Worm (Caenorhabditis elegans) whole organism, L2 larva: ENCODE data around the gene saps-1.

Source experiments
- C34F6.9 ChIP-seq: fragments of 150-350 bp; optimal IDR thresholded peaks from 2 replicates; lab custom pipeline; 2014; ENCODE audit warnings: missing biosample characterization, missing genetic modification characterization
- F13H6.1 ChIP-seq: sonication (generic microtip); optimal IDR thresholded peaks from 2 replicates; lab custom pipeline; 2016; ENCODE audit warnings: missing genetic modification characterization, missing compliant biosample characterization
- R02D3.7 ChIP-seq: fragments of 150-350 bp; optimal IDR thresholded peaks from 2 replicates; lab custom pipeline; 2014; ENCODE audit warnings: missing biosample characterization, missing genetic modification characterization
- Y55F3AM.14 ChIP-seq: fragments of 200-800 bp; sonication (Bioruptor generic); optimal IDR thresholded peaks from 2 replicates; lab custom pipeline; 2018; ENCODE audit warnings: mild to moderate bottlenecking, missing genetic modification characterization, missing compliant biosample characterization
- ZK546.5 ChIP-seq: sonication (generic microtip); optimal IDR thresholded peaks from 2 replicates; lab custom pipeline; 2017; ENCODE audit warnings: missing biosample characterization, missing genetic modification characterization
- alr-1 ChIP-seq: fragments of 150-350 bp; optimal IDR thresholded peaks from 2 replicates; lab custom pipeline; 2014; ENCODE audit warnings: missing biosample characterization, missing genetic modification characterization
- aly-2 ChIP-seq: fragments of 150-350 bp; optimal IDR thresholded peaks from 2 replicates; lab custom pipeline; 2014; ENCODE audit warnings: missing biosample characterization, missing genetic modification characterization
- ama-1 ChIP-seq: fragments of 150-350 bp; optimal IDR thresholded peaks from 2 replicates; lab custom pipeline; 2018; ENCODE audit warnings: inconsistent platforms
- blmp-1 ChIP-seq: sonication (generic microtip); optimal IDR thresholded peaks from 2 replicates; lab custom pipeline; 2017; ENCODE audit warnings: missing genetic modification characterization, mild to moderate bottlenecking, missing compliant biosample characterization, antibody characterized with exemption, moderate library complexity; ENCODE audit not compliant: insufficient read depth
- ceh-16 ChIP-seq: fragments of 150-350 bp; optimal IDR thresholded peaks from 2 replicates; lab custom pipeline; 2014; ENCODE audit warnings: missing biosample characterization, missing genetic modification characterization
- ceh-82 ChIP-seq: fragments of 150-350 bp; optimal IDR thresholded peaks from 2 replicates; lab custom pipeline; 2014; ENCODE audit warnings: missing biosample characterization, missing genetic modification characterization
- crh-2 ChIP-seq: sonication (generic microtip); optimal IDR thresholded peaks from 2 replicates; lab custom pipeline; 2017; ENCODE audit warnings: missing biosample characterization, missing genetic modification characterization
- dmd-4 ChIP-seq: sonication (generic microtip); optimal IDR thresholded peaks from 2 replicates; lab custom pipeline; 2017; ENCODE audit warnings: missing biosample characterization, missing genetic modification characterization
- egl-27 ChIP-seq: sonication (generic microtip); optimal IDR thresholded peaks from 3 replicates; lab custom pipeline; 2017; ENCODE audit warnings: missing biosample characterization, missing genetic modification reagents, missing genetic modification characterization
- elt-1 ChIP-seq: fragments of 150-350 bp; optimal IDR thresholded peaks from 2 replicates; lab custom pipeline; 2014; ENCODE audit warnings: missing biosample characterization, missing genetic modification characterization
- elt-3 ChIP-seq: sonication (generic microtip); optimal IDR thresholded peaks from 2 replicates; lab custom pipeline; 2017; ENCODE audit warnings: missing biosample characterization, missing genetic modification characterization
- fos-1 ChIP-seq: fragments of 150-350 bp; optimal IDR thresholded peaks from 2 replicates; lab custom pipeline; 2014; ENCODE audit warnings: missing biosample characterization, missing genetic modification characterization
- gmeb-1 ChIP-seq: fragments of 150-350 bp; optimal IDR thresholded peaks from 2 replicates; lab custom pipeline; 2014; ENCODE audit warnings: missing biosample characterization, missing genetic modification characterization
- lin-11 ChIP-seq: fragments of 150-350 bp; sonication (generic microtip); optimal IDR thresholded peaks from 2 replicates; lab custom pipeline; 2014; ENCODE audit warnings: missing biosample characterization, missing genetic modification characterization, inconsistent platforms, mixed read lengths
- lin-13 ChIP-seq: fragments of 150-350 bp; optimal IDR thresholded peaks from 2 replicates; lab custom pipeline; 2014; ENCODE audit warnings: missing biosample characterization, missing genetic modification reagents, missing genetic modification characterization
- lin-39 ChIP-seq: fragments of 150-350 bp; optimal IDR thresholded peaks from 2 replicates; lab custom pipeline; 2014; ENCODE audit warnings: missing biosample characterization, missing genetic modification reagents, missing genetic modification characterization
- lsy-2 ChIP-seq, 2 experiments: fragments of 150-350 bp in 1 of 2; sonication (generic microtip) in 1 of 2; optimal IDR thresholded peaks; 2 replicates each; lab custom pipeline; 2014 to 2017; ENCODE audit warnings: missing biosample characterization in 2 of 2, missing genetic modification characterization in 2 of 2
- mab-5 ChIP-seq: fragments of 150-350 bp; optimal IDR thresholded peaks from 2 replicates; lab custom pipeline; 2014; ENCODE audit warnings: missing biosample characterization, missing genetic modification characterization
- mbf-1 ChIP-seq: sonication (generic microtip); optimal IDR thresholded peaks from 2 replicates; lab custom pipeline; 2017; ENCODE audit warnings: missing biosample characterization, missing genetic modification characterization
- mdl-1 ChIP-seq, 2 experiments: fragments of 150-350 bp in 1 of 2; sonication (generic microtip) in 1 of 2; optimal IDR thresholded peaks; 2 replicates each; lab custom pipeline; 2017; ENCODE audit warnings: missing biosample characterization in 2 of 2, missing genetic modification characterization in 2 of 2
- nhr-10 ChIP-seq: sonication (generic microtip); optimal IDR thresholded peaks from 2 replicates; lab custom pipeline; 2017; ENCODE audit warnings: missing biosample characterization, missing genetic modification characterization
- nhr-11 ChIP-seq: fragments of 150-350 bp; optimal IDR thresholded peaks from 2 replicates; lab custom pipeline; 2014; ENCODE audit warnings: missing biosample characterization, missing genetic modification characterization
- nhr-12 ChIP-seq: fragments of 150-350 bp; optimal IDR thresholded peaks from 2 replicates; lab custom pipeline; 2014; ENCODE audit warnings: missing biosample characterization, missing genetic modification characterization
- nhr-129 ChIP-seq: fragments of 150-350 bp; optimal IDR thresholded peaks from 2 replicates; lab custom pipeline; 2014; ENCODE audit warnings: missing biosample characterization, missing genetic modification characterization
- nhr-21 ChIP-seq: fragments of 150-350 bp; optimal IDR thresholded peaks from 2 replicates; lab custom pipeline; 2014; ENCODE audit warnings: missing biosample characterization, missing genetic modification characterization
- nhr-23 ChIP-seq: fragments of 150-350 bp; optimal IDR thresholded peaks from 2 replicates; lab custom pipeline; 2014; ENCODE audit warnings: missing biosample characterization, missing genetic modification reagents, missing genetic modification characterization
- nhr-237 ChIP-seq: fragments of 150-350 bp; optimal IDR thresholded peaks from 2 replicates; lab custom pipeline; 2014; ENCODE audit warnings: missing biosample characterization, missing genetic modification characterization
- nhr-25 ChIP-seq: fragments of 150-350 bp; sonication (generic microtip); optimal IDR thresholded peaks from 3 replicates; lab custom pipeline; 2014; ENCODE audit warnings: missing biosample characterization, missing genetic modification characterization
- nhr-6 ChIP-seq: fragments of 150-350 bp; optimal IDR thresholded peaks from 2 replicates; lab custom pipeline; 2014; ENCODE audit warnings: missing biosample characterization, missing genetic modification characterization
- nhr-77 ChIP-seq: fragments of 150-350 bp; optimal IDR thresholded peaks from 2 replicates; lab custom pipeline; 2014; ENCODE audit warnings: missing biosample characterization, missing genetic modification characterization
- peb-1 ChIP-seq: fragments of 150-350 bp; optimal IDR thresholded peaks from 2 replicates; lab custom pipeline; 2014; ENCODE audit warnings: missing biosample characterization, missing genetic modification characterization
- sem-4 ChIP-seq: fragments of 150-350 bp; optimal IDR thresholded peaks from 2 replicates; lab custom pipeline; 2014; ENCODE audit warnings: missing biosample characterization, missing genetic modification reagents, missing genetic modification characterization
- skn-1 ChIP-seq: sonication (generic microtip); optimal IDR thresholded peaks from 2 replicates; lab custom pipeline; 2017; ENCODE audit warnings: missing biosample characterization, missing genetic modification characterization
- sma-3 ChIP-seq: sonication (generic microtip); optimal IDR thresholded peaks from 2 replicates; lab custom pipeline; 2016; ENCODE audit warnings: missing genetic modification reagents, missing genetic modification characterization, missing compliant biosample characterization
- sma-9 ChIP-seq, 2 experiments: fragments of 150-350 bp in 1 of 2; sonication (generic microtip) in 1 of 2; optimal IDR thresholded peaks; 2 replicates each; lab custom pipeline; 2014 to 2016; ENCODE audit warnings: missing genetic modification characterization in 2 of 2, mild to moderate bottlenecking in 1 of 2, missing biosample characterization in 1 of 2, missing compliant biosample characterization in 1 of 2, missing genetic modification reagents in 1 of 2, moderate library complexity in 1 of 2
- snpc-4 ChIP-seq: fragments of 150-350 bp; optimal IDR thresholded peaks from 2 replicates; lab custom pipeline; 2014; ENCODE audit warnings: missing biosample characterization, missing genetic modification characterization
- unc-39 ChIP-seq: fragments of 150-350 bp; optimal IDR thresholded peaks from 2 replicates; lab custom pipeline; 2014; ENCODE audit warnings: missing biosample characterization, missing genetic modification characterization
- unc-55 ChIP-seq: fragments of 150-350 bp; sonication (generic microtip); optimal IDR thresholded peaks from 3 replicates; lab custom pipeline; 2014; ENCODE audit warnings: missing biosample characterization, missing genetic modification reagents, missing genetic modification characterization
- unc-62 ChIP-seq: fragments of 150-350 bp; optimal IDR thresholded peaks from 2 replicates; lab custom pipeline; 2014; ENCODE audit warnings: missing biosample characterization, missing genetic modification reagents, missing genetic modification characterization
- zag-1 ChIP-seq: fragments of 150-350 bp; optimal IDR thresholded peaks from 2 replicates; lab custom pipeline; 2014; ENCODE audit warnings: missing biosample characterization, missing genetic modification characterization
- ztf-1 ChIP-seq: fragments of 200-800 bp; sonication (Bioruptor generic); conservative IDR thresholded peaks from 2 replicates; pipeline ENCODE4 v1.3.6; 2022; ENCODE audit warnings: missing genetic modification characterization, missing compliant biosample characterization
- ztf-11 ChIP-seq: sonication (generic microtip); optimal IDR thresholded peaks from 2 replicates; lab custom pipeline; 2017; ENCODE audit warnings: missing biosample characterization, missing genetic modification characterization
- ztf-4 ChIP-seq: fragments of 150-350 bp; optimal IDR thresholded peaks from 2 replicates; lab custom pipeline; 2014; ENCODE audit warnings: missing biosample characterization, missing genetic modification characterization

The saps-1 gene

DNA sequence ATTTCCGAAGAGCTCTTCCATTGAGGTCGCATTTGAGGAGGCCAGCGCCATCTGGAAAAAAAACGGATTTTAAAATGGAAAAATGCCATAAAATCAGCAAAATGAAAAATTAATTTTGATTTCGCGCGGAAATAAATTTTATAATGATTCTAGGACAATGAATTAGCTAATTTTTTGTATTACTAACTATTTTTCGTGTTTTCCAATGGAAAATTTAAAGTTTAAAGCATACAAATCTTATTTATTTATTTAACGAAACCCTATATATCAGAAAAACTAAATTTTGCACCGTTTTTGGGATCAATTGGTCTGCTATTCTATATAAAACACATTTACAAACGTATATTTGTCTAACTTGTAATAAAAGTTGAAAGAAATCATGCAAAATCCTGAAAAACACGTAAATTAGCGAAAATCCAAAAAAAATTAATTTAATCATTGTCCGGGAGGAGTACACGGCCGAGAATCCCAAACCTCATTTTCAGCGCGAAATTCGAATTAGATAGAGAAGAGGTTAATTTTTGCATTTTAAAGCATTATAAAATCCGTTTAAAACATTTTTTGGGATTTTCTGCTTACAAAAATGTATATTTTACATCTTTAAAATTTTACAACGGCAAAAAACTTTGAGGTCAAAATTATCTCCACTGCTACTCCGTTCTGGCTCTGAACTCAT is 7.2 kb upstream of the saps-1 start, which contains the start of gene C47G2.3:
Gene C47G2.3, minus strand, starts transcription at position 51 of the 676 bp plus-strand sequence.
- no peak for TF ChIP-seq C34F6.9 (tag; lab: Kevin White, UChicago)
- peak; percentile 64 for TF ChIP-seq sma-3 (GFP tag; lab: Kevin White, UChicago)
- no peak for TF ChIP-seq nhr-129 (tag; lab: Kevin White, UChicago)
- peak; percentile 38 for TF ChIP-seq crh-2
- peak; percentile 51 for TF ChIP-seq nhr-21 (tag; lab: Kevin White, UChicago)
- TF ChIP-seq sma-9 (GFP tag; optimal IDR thresholded peaks at IDR 0.05; lab: Kevin White, UChicago) = peak; percentile 63
- TF ChIP-seq sma-9 (tag; optimal IDR thresholded peaks at IDR 0.05; lab: Kevin White, UChicago) = no peak
- TF ChIP-seq peb-1 (tag; lab: Kevin White, UChicago) = no peak
- peak; percentile 62 for TF ChIP-seq nhr-25 (tag; lab: Kevin White, UChicago)
- TF ChIP-seq lsy-2 (tag; optimal IDR thresholded peaks at IDR 0.05; lab: Kevin White, UChicago) = peak in 1 of 2 experiments; percentile 73
- peak; percentile 78 for TF ChIP-seq gmeb-1 (tag; lab: Kevin White, UChicago)
- TF ChIP-seq F13H6.1 (tag; lab: Kevin White, UChicago) = no peak
- TF ChIP-seq unc-55 (GFP tag; lab: Kevin White, UChicago) = peak; percentile 9
- no peak for TF ChIP-seq sem-4 (tag; lab: Kevin White, UChicago)
- peak; percentile 35 for TF ChIP-seq fos-1 (tag; lab: Kevin White, UChicago)
- no peak for TF ChIP-seq lin-39 (tag; lab: Kevin White, UChicago)

ce11 chrII:11293433-11293832 is 4.1 kb upstream of the saps-1 start, which contains the start of gene C47G2.4:
C47G2.4 (minus strand) TSS chrII:11293606.
- TF ChIP-seq nhr-77 (tag; lab: Kevin White, UChicago) (no peak), nhr-10 (tag; lab: Kevin White, UChicago) (no peak), ZK546.5 (tag; lab: Kevin White, UChicago) (no peak), nhr-21 (tag; lab: Kevin White, UChicago) (peak; percentile 42), sem-4 (tag; lab: Kevin White, UChicago) (no peak), unc-39 (tag; lab: Kevin White, UChicago) (no peak), nhr-129 (tag; lab: Kevin White, UChicago) (peak; percentile 60), ztf-1 (GFP tag; lab: Robert Waterston, UW) (no peak), lin-11 (tag; lab: Kevin White, UChicago) (peak; percentile 27), lin-13 (GFP tag; lab: Kevin White, UChicago) (peak; percentile 79), snpc-4 (tag; lab: Kevin White, UChicago) (peak; percentile 12), aly-2 (tag; lab: Kevin White, UChicago) (no peak), peb-1 (tag; lab: Kevin White, UChicago) (no peak), nhr-11 (no peak), skn-1 (no peak), ama-1 (no peak), alr-1 (no peak), nhr-25 (tag; lab: Kevin White, UChicago) (peak; percentile 58), ceh-82 (tag; lab: Kevin White, UChicago) (no peak), sma-3 (GFP tag; lab: Kevin White, UChicago) (peak; percentile 66), sma-9 (GFP tag; optimal IDR thresholded peaks at IDR 0.05; lab: Kevin White, UChicago) (peak; percentile 67), sma-9 (tag; optimal IDR thresholded peaks at IDR 0.05; lab: Kevin White, UChicago) (no peak), Y55F3AM.14 (GFP tag; lab: Kevin White, UChicago) (no peak), nhr-12 (tag; lab: Kevin White, UChicago) (no peak), elt-3 (no peak), nhr-6 (tag; lab: Kevin White, UChicago) (peak; percentile 10), unc-62 (GFP tag; lab: Kevin White, UChicago) (no peak), egl-27 (tag; lab: Kevin White, UChicago) (peak; percentile 31), lsy-2 (tag; optimal IDR thresholded peaks at IDR 0.05; lab: Kevin White, UChicago) (peak; percentile 37 to 79), lin-39 (tag; lab: Kevin White, UChicago) (no peak), ztf-11 (tag; lab: Kevin White, UChicago) (no peak), fos-1 (tag; lab: Kevin White, UChicago) (peak; percentile 17), dmd-4 (tag; lab: Kevin White, UChicago) (no peak), nhr-237 (no peak), ceh-16 (peak; percentile 18), ztf-4 (tag; lab: Kevin White, UChicago) (peak; percentile 53), mdl-1 (tag; optimal IDR thresholded peaks at IDR 0.05; lab: Kevin White, UChicago) (no peak), gmeb-1 (tag; lab: Kevin White, UChicago) (peak; percentile 70), mab-5 (tag; lab: Kevin White, UChicago) (no peak), F13H6.1 (tag; lab: Kevin White, UChicago) (peak; percentile 53), zag-1 (tag; lab: Kevin White, UChicago) (peak; percentile 3), mbf-1 (no peak), elt-1 (tag; lab: Kevin White, UChicago) (no peak), crh-2 (peak; percentile 76), blmp-1 (peak; percentile 34), nhr-23 (tag; lab: Kevin White, UChicago) (no peak), R02D3.7 (no peak), C34F6.9 (tag; lab: Kevin White, UChicago) (peak; percentile 79), unc-55 (GFP tag; lab: Kevin White, UChicago) (peak; percentile 75)
